Fruit fly (Drosophila melanogaster): ENCODE measurements around the gene eEF1gamma.

DNA sequence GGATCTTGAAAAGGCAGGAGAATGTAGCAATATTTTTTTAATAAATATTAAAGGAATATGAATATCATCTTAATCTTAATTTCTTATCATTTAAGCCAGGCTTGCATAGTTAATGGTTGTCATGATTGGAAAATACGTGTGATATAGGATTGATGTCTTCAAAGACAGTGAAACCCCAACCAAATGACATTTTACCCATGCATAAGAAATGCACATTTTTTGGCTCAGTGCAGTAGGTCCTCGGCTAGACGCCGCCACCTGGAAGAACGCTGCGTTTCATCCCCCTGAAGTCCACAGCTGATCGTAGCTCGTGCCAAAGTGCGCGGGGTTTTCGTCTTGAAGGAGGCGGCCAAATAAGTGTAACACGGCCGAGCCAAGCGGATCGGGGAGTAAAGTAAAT, 46.6 kb downstream of the eEF1gamma start:
- TF ChIP-seq pan (optimal IDR thresholded peaks at IDR 0.05) (no peak), usp (GFP tag; optimal IDR thresholded peaks at IDR 0.05) (no peak), psq (optimal IDR thresholded peaks at IDR 0.05) (no peak), EcR (GFP tag; optimal IDR thresholded peaks at IDR 0.05) (no peak)

Measured in whole organism.